Worm (Caenorhabditis elegans) whole organism, dauer: Measurements from ENCODE around the gene tomm-40.

Experiments used
- unc-62 ChIP-seq: sonication (generic microtip); optimal IDR thresholded peaks from 2 replicates; lab custom pipeline; 2017; ENCODE audit warnings: missing biosample characterization, missing genetic modification reagents, missing genetic modification characterization

The tomm-40 gene

ce11 chrII:8973516-8974043 is at the start of gene tomm-40:
Gene tomm-40, minus strand, starts transcription at chrII:8973566.
- no peak for TF ChIP-seq unc-62

ce11 chrII:9021625-9022024 is 48.3 kb upstream of the tomm-40 start:
- no peak for TF ChIP-seq unc-62

ce11 chrII:9019704-9020103 is 46.3 kb upstream of the tomm-40 start, which contains the start of gene dep-1:
Gene dep-1, minus strand, starts transcription at chrII:9019798.
- no peak for TF ChIP-seq unc-62

ce11 chrII:9017628-9018027 is 44.3 kb upstream of the tomm-40 start:
- TF ChIP-seq unc-62, result no peak

- no peak for TF ChIP-seq unc-62
Observed at ce11 chrII:9014877-9015505, 41.6 kb upstream of the tomm-40 start.

ce11 chrII:9014188-9014587 is 40.8 kb upstream of the tomm-40 start:
- no peak for TF ChIP-seq unc-62

ce11 chrII:9013341-9013740 is 40.0 kb upstream of the tomm-40 start:
- TF ChIP-seq unc-62, result no peak

ce11 chrII:9010708-9011107 is 37.3 kb upstream of the tomm-40 start:
- TF ChIP-seq unc-62, result no peak

- no peak for TF ChIP-seq unc-62
Observed at ce11 chrII:9009976-9010702, 36.8 kb upstream of the tomm-40 start.

ce11 chrII:9007741-9008140 is 34.4 kb upstream of the tomm-40 start:
- TF ChIP-seq unc-62, result no peak

ce11 chrII:9005067-9005466 is 31.7 kb upstream of the tomm-40 start, which contains the start of gene F44G4.7:
Gene F44G4.7, minus strand, starts transcription at chrII:9005167.
- no peak for TF ChIP-seq unc-62

ce11 chrII:9001743-9002222 is 28.4 kb upstream of the tomm-40 start, which contains the start of gene F44G4.6:
Gene F44G4.6, minus strand, starts transcription at chrII:9001793.
- no peak for TF ChIP-seq unc-62

ce11 chrII:9000331-9000730 is 27.0 kb upstream of the tomm-40 start, which contains the start of gene F44G4.5:
Gene F44G4.5, minus strand, starts transcription at chrII:9000431.
- TF ChIP-seq unc-62, result no peak

ce11 chrII:8997479-8997878 is 24.1 kb upstream of the tomm-40 start, which contains the start of the genes F44G4.3 and tdp-1:
Gene F44G4.3, minus strand, starts transcription at chrII:8997662.
Gene tdp-1, plus strand, starts transcription at chrII:8997825.
- TF ChIP-seq unc-62, result no peak

ce11 chrII:8996064-8996463 is 22.7 kb upstream of the tomm-40 start, which contains the start of gene ndub-2:
Gene ndub-2, plus strand, starts transcription at chrII:8996364.
- TF ChIP-seq unc-62, result no peak

- TF ChIP-seq unc-62, result no peak
Observed at ce11 chrII:8994336-8994735, 21.0 kb upstream of the tomm-40 start, which contains the start of gene F44G4.1. Gene F44G4.1, plus strand, starts transcription at chrII:8994636.

ce11 chrII:8992780-8993179 is 19.4 kb upstream of the tomm-40 start, which contains the start of gene ooc-5:
Gene ooc-5, plus strand, starts transcription at chrII:8993160.
- no peak for TF ChIP-seq unc-62
